Fruit fly (Drosophila melanogaster) Kc167 (cell line): ENCODE data around the gene CG10809.

Experiments used
- Myc ChIP-seq: fragments of >200 bp; optimal IDR thresholded peaks from 2 replicates; lab custom pipeline; 2017; ENCODE audit warnings: missing external identifiers
- Sin3A ChIP-seq: fragments of >200 bp; optimal IDR thresholded peaks from 2 replicates; lab custom pipeline; 2018; ENCODE audit warnings: missing external identifiers
- h ChIP-seq: fragments of >200 bp; optimal IDR thresholded peaks from 3 replicates; lab custom pipeline; 2018; ENCODE audit warnings: missing external identifiers
- insv ChIP-seq: fragments of >200 bp; optimal IDR thresholded peaks from 3 replicates; lab custom pipeline; 2018; ENCODE audit warnings: missing external identifiers
- psq ChIP-seq: fragments of >200 bp; optimal IDR thresholded peaks from 2 replicates; lab custom pipeline; 2017; ENCODE audit warnings: missing external identifiers

- TF ChIP-seq insv (lab: Kevin White, UChicago) = no peak
- no peak for TF ChIP-seq psq (lab: Kevin White, UChicago)
- no peak for TF ChIP-seq Myc (lab: Kevin White, UChicago)
- no peak for TF ChIP-seq Sin3A
- TF ChIP-seq h (lab: Kevin White, UChicago) = no peak
Measured at dm6 chr3L:9899046-9899659, 39.5 kb upstream of the CG10809 start, which contains the start of gene nudE.
